Worm (Caenorhabditis elegans): ENCODE results near the gene mpst-1.

mpst-1 gene

ce11 chrV:11825662-11826061 lies 1.2 kb downstream of the mpst-1 start, which contains the start of gene D2023.4:
D2023.4 (minus strand) TSS chrV:11825762.
- TF ChIP-seq ets-7 (tag; optimal IDR thresholded peaks at IDR 0.05) = no peak
- TF ChIP-seq tbx-37 (GFP tag; conservative IDR thresholded peaks at IDR 0.05) = no peak
- TF ChIP-seq flt-1 (GFP tag; IDR thresholded peaks at IDR 0.05) = no peak
- no peak for TF ChIP-seq ceh-36 (tag; optimal IDR thresholded peaks at IDR 0.05)
- TF ChIP-seq ama-1 (optimal IDR thresholded peaks at IDR 0.05) = no peak
- TF ChIP-seq hmg-4 (GFP tag; optimal IDR thresholded peaks at IDR 0.05) = no peak
- no peak for TF ChIP-seq tra-4 (tag; optimal IDR thresholded peaks at IDR 0.05)
- TF ChIP-seq hnd-1 (tag; optimal IDR thresholded peaks at IDR 0.05) = no peak
- no peak for TF ChIP-seq scrt-1 (GFP tag; IDR thresholded peaks at IDR 0.05)
- TF ChIP-seq ceh-13 (GFP tag; optimal IDR thresholded peaks at IDR 0.05) = no peak
- TF ChIP-seq aly-1 (tag; optimal IDR thresholded peaks at IDR 0.05) = no peak
- TF ChIP-seq pes-1 (GFP tag; IDR thresholded peaks at IDR 0.05) = no peak
- TF ChIP-seq tbx-11 (GFP tag; IDR thresholded peaks at IDR 0.05) = no peak

- TF ChIP-seq ceh-13 (GFP tag; optimal IDR thresholded peaks at IDR 0.05) (no peak), hmg-4 (GFP tag; optimal IDR thresholded peaks at IDR 0.05) (no peak), pes-1 (GFP tag; IDR thresholded peaks at IDR 0.05) (no peak), scrt-1 (GFP tag; IDR thresholded peaks at IDR 0.05) (no peak), B0310.2 (tag; optimal IDR thresholded peaks at IDR 0.05) (no peak), flt-1 (GFP tag; IDR thresholded peaks at IDR 0.05) (no peak), tbx-11 (GFP tag; IDR thresholded peaks at IDR 0.05) (no peak), hmbx-1 (tag; optimal IDR thresholded peaks at IDR 0.05) (no peak), hnd-1 (tag; optimal IDR thresholded peaks at IDR 0.05) (no peak)
These were observed 2.9 kb downstream of the mpst-1 start for ce11 chrV:11823978-11824377.

- TF ChIP-seq sea-1 (GFP tag; conservative IDR thresholded peaks at IDR 0.05) (no peak), tbx-37 (GFP tag; conservative IDR thresholded peaks at IDR 0.05) (no peak), ceh-13 (GFP tag; optimal IDR thresholded peaks at IDR 0.05) (no peak), ama-1 (optimal IDR thresholded peaks at IDR 0.05) (no peak)
These were observed 4.4 kb downstream of the mpst-1 start, which contains the start of gene pyc-1 for ce11 chrV:11822461-11822939. pyc-1 (minus strand) TSS chrV:11822529.

- no peak for TF ChIP-seq pes-1 (GFP tag; IDR thresholded peaks at IDR 0.05)
- TF ChIP-seq ama-1 (optimal IDR thresholded peaks at IDR 0.05) = no peak
These were observed 6.3 kb downstream of the mpst-1 start for ce11 chrV:11820551-11820950.

ce11 chrV:11819451-11819850 lies 7.4 kb downstream of the mpst-1 start:
- TF ChIP-seq ets-7 (tag; optimal IDR thresholded peaks at IDR 0.05) (no peak), hmbx-1 (tag; optimal IDR thresholded peaks at IDR 0.05) (no peak), F13C5.2 (tag; optimal IDR thresholded peaks at IDR 0.05) (no peak), sea-1 (GFP tag; conservative IDR thresholded peaks at IDR 0.05) (no peak), hnd-1 (tag; optimal IDR thresholded peaks at IDR 0.05) (no peak), hmg-4 (GFP tag; optimal IDR thresholded peaks at IDR 0.05) (no peak), aly-1 (tag; optimal IDR thresholded peaks at IDR 0.05) (no peak)

ce11 chrV:11818786-11819185 lies 8.1 kb downstream of the mpst-1 start:
- TF ChIP-seq hnd-1 (tag; optimal IDR thresholded peaks at IDR 0.05) (no peak), ets-7 (tag; optimal IDR thresholded peaks at IDR 0.05) (no peak), tbx-11 (GFP tag; IDR thresholded peaks at IDR 0.05) (no peak), pes-1 (GFP tag; IDR thresholded peaks at IDR 0.05) (no peak), ceh-13 (GFP tag; optimal IDR thresholded peaks at IDR 0.05) (no peak), B0310.2 (tag; optimal IDR thresholded peaks at IDR 0.05) (no peak), F13C5.2 (tag; optimal IDR thresholded peaks at IDR 0.05) (no peak), tra-4 (tag; optimal IDR thresholded peaks at IDR 0.05) (no peak), flt-1 (GFP tag; IDR thresholded peaks at IDR 0.05) (no peak), aly-1 (tag; optimal IDR thresholded peaks at IDR 0.05) (no peak), tbx-37 (GFP tag; conservative IDR thresholded peaks at IDR 0.05) (no peak), hmbx-1 (tag; optimal IDR thresholded peaks at IDR 0.05) (no peak), ama-1 (optimal IDR thresholded peaks at IDR 0.05) (no peak), ceh-36 (tag; optimal IDR thresholded peaks at IDR 0.05) (no peak), sea-1 (GFP tag; conservative IDR thresholded peaks at IDR 0.05) (no peak), hmg-4 (GFP tag; optimal IDR thresholded peaks at IDR 0.05) (no peak)

ce11 chrV:11818064-11818463 lies 8.8 kb downstream of the mpst-1 start:
- no peak for TF ChIP-seq ceh-36 (tag; optimal IDR thresholded peaks at IDR 0.05)
- TF ChIP-seq aly-1 (tag; optimal IDR thresholded peaks at IDR 0.05) = no peak
- no peak for TF ChIP-seq flt-1 (GFP tag; IDR thresholded peaks at IDR 0.05)
- no peak for TF ChIP-seq tra-4 (tag; optimal IDR thresholded peaks at IDR 0.05)
- no peak for TF ChIP-seq tbx-37 (GFP tag; conservative IDR thresholded peaks at IDR 0.05)
- TF ChIP-seq hmbx-1 (tag; optimal IDR thresholded peaks at IDR 0.05) = no peak
- TF ChIP-seq tbx-11 (GFP tag; IDR thresholded peaks at IDR 0.05) = no peak
- TF ChIP-seq ceh-13 (GFP tag; optimal IDR thresholded peaks at IDR 0.05) = no peak
- no peak for TF ChIP-seq hmg-4 (GFP tag; optimal IDR thresholded peaks at IDR 0.05)
- TF ChIP-seq sea-1 (GFP tag; conservative IDR thresholded peaks at IDR 0.05) = no peak
- no peak for TF ChIP-seq hnd-1 (tag; optimal IDR thresholded peaks at IDR 0.05)
- TF ChIP-seq B0310.2 (tag; optimal IDR thresholded peaks at IDR 0.05) = no peak
- no peak for TF ChIP-seq pes-1 (GFP tag; IDR thresholded peaks at IDR 0.05)
- no peak for TF ChIP-seq scrt-1 (GFP tag; IDR thresholded peaks at IDR 0.05)

- TF ChIP-seq sea-1 (GFP tag; conservative IDR thresholded peaks at IDR 0.05) = no peak
- TF ChIP-seq ama-1 (optimal IDR thresholded peaks at IDR 0.05) = no peak
- TF ChIP-seq hmg-4 (GFP tag; optimal IDR thresholded peaks at IDR 0.05) = no peak
- no peak for TF ChIP-seq tra-4 (tag; optimal IDR thresholded peaks at IDR 0.05)
- no peak for TF ChIP-seq tbx-11 (GFP tag; IDR thresholded peaks at IDR 0.05)
- TF ChIP-seq hmbx-1 (tag; optimal IDR thresholded peaks at IDR 0.05) = no peak
- no peak for TF ChIP-seq B0310.2 (tag; optimal IDR thresholded peaks at IDR 0.05)
- no peak for TF ChIP-seq ceh-13 (GFP tag; optimal IDR thresholded peaks at IDR 0.05)
- no peak for TF ChIP-seq F13C5.2 (tag; optimal IDR thresholded peaks at IDR 0.05)
- TF ChIP-seq tbx-37 (GFP tag; conservative IDR thresholded peaks at IDR 0.05) = no peak
- TF ChIP-seq pes-1 (GFP tag; IDR thresholded peaks at IDR 0.05) = no peak
- TF ChIP-seq flt-1 (GFP tag; IDR thresholded peaks at IDR 0.05) = no peak
- no peak for TF ChIP-seq aly-1 (tag; optimal IDR thresholded peaks at IDR 0.05)
- TF ChIP-seq ets-7 (tag; optimal IDR thresholded peaks at IDR 0.05) = no peak
These were observed 9.6 kb downstream of the mpst-1 start for ce11 chrV:11817263-11817726.

All from whole organism, early embryonic.